Worm (Caenorhabditis elegans): ENCODE data around the gene grl-26.

grl-26 gene

ce11 chrIV:303264-303663 lies 19.4 kb downstream of the grl-26 start:
- no peak for TF ChIP-seq attf-3 (GFP tag; conservative IDR thresholded peaks at IDR 0.05)
- TF ChIP-seq mcd-1 (GFP tag; IDR thresholded peaks at IDR 0.05) = no peak
- TF ChIP-seq B0336.3 (GFP tag; IDR thresholded peaks at IDR 0.05) = no peak
- no peak for TF ChIP-seq hlh-12 (tag; optimal IDR thresholded peaks at IDR 0.05)
- TF ChIP-seq akir-1 (GFP tag; optimal IDR thresholded peaks at IDR 0.05) = no peak
- TF ChIP-seq ztf-26 (tag; optimal IDR thresholded peaks at IDR 0.05) = no peak
- TF ChIP-seq F49E8.2 (tag; optimal IDR thresholded peaks at IDR 0.05; ENCODE audit: insufficient read depth) = no peak
- TF ChIP-seq ztf-6 (GFP tag; IDR thresholded peaks at IDR 0.05) = no peak
- TF ChIP-seq ceh-27 (GFP tag; optimal IDR thresholded peaks at IDR 0.05) = no peak
- no peak for TF ChIP-seq tbx-9 (tag; optimal IDR thresholded peaks at IDR 0.05; ENCODE audit: borderline replicate concordance)
- TF ChIP-seq F10E7.11 (tag; optimal IDR thresholded peaks at IDR 0.05) = no peak
- no peak for TF ChIP-seq hsf-1 (GFP tag; IDR thresholded peaks at IDR 0.05)
- TF ChIP-seq snpc-1.1 (tag; optimal IDR thresholded peaks at IDR 0.05; ENCODE audit: insufficient read depth) = no peak
- no peak for TF ChIP-seq bed-1 (GFP tag; IDR thresholded peaks at IDR 0.05)

ce11 chrIV:302743-303142 lies 19.9 kb downstream of the grl-26 start:
- TF ChIP-seq cebp-1 (GFP tag; IDR thresholded peaks at IDR 0.05) = no peak
- peak; percentile 55 for TF ChIP-seq cebp-1 (tag; optimal IDR thresholded peaks at IDR 0.05)
- no peak for TF ChIP-seq atf-7 (tag; optimal IDR thresholded peaks at IDR 0.05)

ce11 chrIV:300307-300706 lies 22.3 kb downstream of the grl-26 start:
- TF ChIP-seq ztf-25 (GFP tag; IDR thresholded peaks at IDR 0.05) (no peak), lag-1 (GFP tag; IDR thresholded peaks at IDR 0.05) (no peak), Y67H2A.10 (GFP tag; conservative IDR thresholded peaks at IDR 0.05) (no peak), hmg-1.2 (GFP tag; IDR thresholded peaks at IDR 0.05) (no peak), C06A6.2 (GFP tag; conservative IDR thresholded peaks at IDR 0.05) (no peak), ceh-58 (GFP tag; IDR thresholded peaks at IDR 0.05) (no peak), somi-1 (GFP tag; optimal IDR thresholded peaks at IDR 0.05) (no peak), F55B11.4 (tag; optimal IDR thresholded peaks at IDR 0.05; ENCODE audit: borderline replicate concordance, insufficient read depth) (no peak), F37B4.10 (GFP tag; IDR thresholded peaks at IDR 0.05) (no peak), tbx-9 (tag; optimal IDR thresholded peaks at IDR 0.05; ENCODE audit: borderline replicate concordance) (no peak), xnd-1 (tag; optimal IDR thresholded peaks at IDR 0.05) (no peak), sea-2 (GFP tag; IDR thresholded peaks at IDR 0.05) (no peak), ceh-40 (GFP tag; IDR thresholded peaks at IDR 0.05) (no peak), ets-4 (GFP tag; optimal IDR thresholded peaks at IDR 0.05) (no peak), nfya-1 (tag; optimal IDR thresholded peaks at IDR 0.05; ENCODE audit: borderline replicate concordance, insufficient read depth) (no peak), ztf-18 (tag; optimal IDR thresholded peaks at IDR 0.05) (no peak)

DNA sequence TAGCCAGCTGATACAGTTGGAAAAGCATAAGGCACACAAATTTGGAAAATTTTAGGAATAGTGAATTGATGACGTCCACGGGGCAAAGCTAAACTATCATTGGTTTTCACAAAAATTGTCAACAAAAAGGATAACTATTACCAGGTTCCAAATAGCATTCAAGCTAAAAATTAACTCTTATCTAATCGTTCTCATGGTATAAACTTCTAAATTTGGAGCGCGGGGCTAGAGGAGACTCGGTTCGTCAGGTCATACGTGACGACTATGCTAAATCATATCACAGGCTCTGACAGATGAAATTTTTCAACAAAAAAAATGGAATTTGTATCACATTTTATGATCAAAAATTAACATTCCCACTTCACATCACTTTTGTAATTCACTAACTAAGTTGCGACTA lies 23.4 kb downstream of the grl-26 start:
- TF ChIP-seq snpc-4 (GFP tag; optimal IDR thresholded peaks at IDR 0.05) (no peak), snpc-4 (tag; optimal IDR thresholded peaks at IDR 0.05) (no peak), hsf-1 (GFP tag; IDR thresholded peaks at IDR 0.05) (no peak), F57C9.4 (tag; optimal IDR thresholded peaks at IDR 0.05) (no peak), Y53G8AR.9 (GFP tag; conservative IDR thresholded peaks at IDR 0.05) (no peak), nhr-90 (tag; optimal IDR thresholded peaks at IDR 0.05) (no peak), ztf-28 (GFP tag; IDR thresholded peaks at IDR 0.05) (no peak), F33H1.4 (GFP tag; IDR thresholded peaks at IDR 0.05) (no peak), nhr-27 (tag; optimal IDR thresholded peaks at IDR 0.05) (no peak), pha-4 (tag; optimal IDR thresholded peaks at IDR 0.05) (no peak), nhr-120 (GFP tag; IDR thresholded peaks at IDR 0.05) (no peak)

Data from whole organism, young adult.